Worm (Caenorhabditis elegans): ENCODE results near the gene bath-47.
A peak's percentile ranks its signal among the peaks of the same experiment; 100 is the strongest.

- TF ChIP-seq hlh-11 (tag; optimal IDR thresholded peaks at IDR 0.05) (peak; percentile 15), nhr-6 (tag; optimal IDR thresholded peaks at IDR 0.05) (no peak), nhr-237 (tag; optimal IDR thresholded peaks at IDR 0.05) (no peak), nhr-48 (tag; optimal IDR thresholded peaks at IDR 0.05) (no peak), cey-2 (tag; optimal IDR thresholded peaks at IDR 0.05; ENCODE audit: borderline replicate concordance, insufficient read depth) (no peak), ztf-11 (tag; optimal IDR thresholded peaks at IDR 0.05) (no peak), skn-1 (tag; optimal IDR thresholded peaks at IDR 0.05) (no peak), fos-1 (tag; optimal IDR thresholded peaks at IDR 0.05) (no peak), hmg-1.1 (GFP tag; IDR thresholded peaks at IDR 0.05) (no peak), ctbp-1 (GFP tag; IDR thresholded peaks at IDR 0.05) (no peak), zag-1 (tag; optimal IDR thresholded peaks at IDR 0.05) (no peak)
Measured at ce11 chrII:1607575-1607974, 6.0 kb downstream of the bath-47 start.

All from whole organism, L4 larva.